Worm (Caenorhabditis elegans): Measurements from ENCODE around the gene F18E3.10.

- TF ChIP-seq efl-1 (optimal IDR thresholded peaks at IDR 0.05) = peak; percentile 19 to 41
- peak in 1 of 2 experiments; percentile 87 for TF ChIP-seq efl-1 (GFP tag; optimal IDR thresholded peaks at IDR 0.05 in 1 of 2)
- TF ChIP-seq ama-1 (optimal IDR thresholded peaks at IDR 0.05) = no peak
- peak; percentile 55 to 58 for TF ChIP-seq lsy-2 (tag; optimal IDR thresholded peaks at IDR 0.05)
- no peak for TF ChIP-seq nhr-77 (tag; optimal IDR thresholded peaks at IDR 0.05)
- peak; percentile 55 for TF ChIP-seq nhr-47 (tag; optimal IDR thresholded peaks at IDR 0.05)
- TF ChIP-seq fos-1 (tag; optimal IDR thresholded peaks at IDR 0.05) = no peak
- TF ChIP-seq snpc-4 (tag; optimal IDR thresholded peaks at IDR 0.05) = peak; percentile 21
- no peak for TF ChIP-seq zag-1 (tag; optimal IDR thresholded peaks at IDR 0.05)
- peak in 1 of 6 experiments; percentile 4 for TF ChIP-seq elt-3 (tag; optimal IDR thresholded peaks at IDR 0.05)
- TF ChIP-seq mef-2 (tag; optimal IDR thresholded peaks at IDR 0.05) = peak; percentile 0
Observed at ce11 chrV:7434805-7435363, 10.6 kb upstream of the F18E3.10 start.
